Worm (Caenorhabditis elegans): ENCODE measurements around the gene C17C3.15.

Gene C17C3.15

DNA sequence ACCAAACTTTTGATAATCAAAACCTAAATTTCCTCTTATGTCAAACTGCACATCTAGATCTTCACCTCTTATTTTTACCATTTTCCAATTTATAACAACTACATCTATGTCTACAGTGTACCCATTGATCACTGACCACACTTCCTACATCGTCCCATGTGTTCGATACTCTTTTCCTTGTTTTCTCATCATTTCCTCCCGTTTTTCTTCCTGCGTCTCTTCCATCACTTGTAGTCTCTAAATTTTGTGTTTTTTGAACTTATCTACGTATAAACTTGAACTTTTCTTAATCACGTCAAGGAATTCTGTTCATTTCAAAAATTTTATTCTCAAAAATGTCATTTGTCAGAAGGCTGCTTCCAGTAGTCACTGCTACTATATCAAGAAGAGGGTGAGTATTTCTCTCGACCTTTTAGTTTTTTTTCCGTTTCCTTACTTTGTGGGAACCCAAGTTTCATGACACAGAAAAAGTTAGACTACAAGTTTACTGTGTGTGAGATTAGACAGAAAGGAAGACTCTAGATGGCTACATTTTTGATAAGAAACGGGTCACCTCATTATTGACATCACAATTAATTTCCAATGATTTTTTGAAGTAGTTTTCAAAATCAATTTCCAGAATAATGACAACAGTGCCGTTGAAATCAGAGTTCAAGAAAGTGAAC lies 1.8 kb downstream of the C17C3.15 start:
- TF ChIP-seq mab-5 (tag; optimal IDR thresholded peaks at IDR 0.05) (no peak), unc-62 (GFP tag; optimal IDR thresholded peaks at IDR 0.05) (no peak), zip-8 (tag; optimal IDR thresholded peaks at IDR 0.05) (no peak), bed-3 (GFP tag; optimal IDR thresholded peaks at IDR 0.05) (no peak), sptf-1 (tag; optimal IDR thresholded peaks at IDR 0.05) (no peak), M03D4.4 (tag; optimal IDR thresholded peaks at IDR 0.05) (no peak), flh-1 (GFP tag; optimal IDR thresholded peaks at IDR 0.05) (no peak), lsy-2 (tag; optimal IDR thresholded peaks at IDR 0.05) (no peak), sem-2 (GFP tag; optimal IDR thresholded peaks at IDR 0.05) (no peak), blmp-1 (tag; optimal IDR thresholded peaks at IDR 0.05) (no peak), nhr-2 (tag; optimal IDR thresholded peaks at IDR 0.05) (no peak), drap-1 (GFP tag; optimal IDR thresholded peaks at IDR 0.05) (no peak), ham-2 (GFP tag; optimal IDR thresholded peaks at IDR 0.05) (no peak), nhr-76 (tag; optimal IDR thresholded peaks at IDR 0.05) (no peak), unc-120 (tag; optimal IDR thresholded peaks at IDR 0.05; ENCODE audit: poor library complexity, severe bottlenecking) (no peak), ceh-83 (GFP tag; optimal IDR thresholded peaks at IDR 0.05) (no peak), tbx-8 (GFP tag; optimal IDR thresholded peaks at IDR 0.05) (no peak)

- TF ChIP-seq zip-8 (tag; optimal IDR thresholded peaks at IDR 0.05) (no peak), elt-1 (tag; optimal IDR thresholded peaks at IDR 0.05; ENCODE audit: borderline replicate concordance, insufficient read depth) (no peak), lin-32 (GFP tag; optimal IDR thresholded peaks at IDR 0.05) (no peak), nhr-12 (tag; optimal IDR thresholded peaks at IDR 0.05) (no peak), ceh-39 (tag; optimal IDR thresholded peaks at IDR 0.05) (no peak), tbx-8 (GFP tag; optimal IDR thresholded peaks at IDR 0.05) (no peak), ceh-43 (GFP tag; optimal IDR thresholded peaks at IDR 0.05) (no peak), unc-62 (GFP tag; optimal IDR thresholded peaks at IDR 0.05) (no peak), M03D4.4 (tag; optimal IDR thresholded peaks at IDR 0.05) (no peak), mls-2 (tag; optimal IDR thresholded peaks at IDR 0.05) (no peak), unc-120 (tag; optimal IDR thresholded peaks at IDR 0.05; ENCODE audit: poor library complexity, severe bottlenecking) (no peak), mab-5 (tag; optimal IDR thresholded peaks at IDR 0.05) (no peak), unc-39 (tag; optimal IDR thresholded peaks at IDR 0.05) (no peak), flh-1 (GFP tag; optimal IDR thresholded peaks at IDR 0.05) (no peak), nhr-76 (tag; optimal IDR thresholded peaks at IDR 0.05) (no peak)
Measured at ce11 chrII:5574925-5575324, 4.5 kb downstream of the C17C3.15 start.

ce11 chrII:5577060-5577459 lies 6.6 kb downstream of the C17C3.15 start:
- TF ChIP-seq M03D4.4 (tag; optimal IDR thresholded peaks at IDR 0.05) (peak; percentile 70), sptf-1 (tag; optimal IDR thresholded peaks at IDR 0.05) (peak; percentile 68), tbx-8 (GFP tag; optimal IDR thresholded peaks at IDR 0.05) (no peak), unc-39 (tag; optimal IDR thresholded peaks at IDR 0.05) (no peak), ham-2 (GFP tag; optimal IDR thresholded peaks at IDR 0.05) (peak; percentile 50), ceh-83 (GFP tag; optimal IDR thresholded peaks at IDR 0.05) (peak; percentile 75), unc-120 (tag; optimal IDR thresholded peaks at IDR 0.05; ENCODE audit: poor library complexity, severe bottlenecking) (peak; percentile 24), snpc-4 (tag; optimal IDR thresholded peaks at IDR 0.05) (no peak), cnd-1 (tag; optimal IDR thresholded peaks at IDR 0.05) (peak; percentile 48), mep-1 (tag; optimal IDR thresholded peaks at IDR 0.05) (no peak), lin-32 (GFP tag; optimal IDR thresholded peaks at IDR 0.05) (peak; percentile 28), blmp-1 (tag; optimal IDR thresholded peaks at IDR 0.05) (no peak), sem-2 (GFP tag; optimal IDR thresholded peaks at IDR 0.05) (peak; percentile 21), drap-1 (GFP tag; optimal IDR thresholded peaks at IDR 0.05) (peak; percentile 58), hlh-1 (tag; optimal IDR thresholded peaks at IDR 0.05) (no peak), flh-1 (GFP tag; optimal IDR thresholded peaks at IDR 0.05) (peak; percentile 19)

DNA sequence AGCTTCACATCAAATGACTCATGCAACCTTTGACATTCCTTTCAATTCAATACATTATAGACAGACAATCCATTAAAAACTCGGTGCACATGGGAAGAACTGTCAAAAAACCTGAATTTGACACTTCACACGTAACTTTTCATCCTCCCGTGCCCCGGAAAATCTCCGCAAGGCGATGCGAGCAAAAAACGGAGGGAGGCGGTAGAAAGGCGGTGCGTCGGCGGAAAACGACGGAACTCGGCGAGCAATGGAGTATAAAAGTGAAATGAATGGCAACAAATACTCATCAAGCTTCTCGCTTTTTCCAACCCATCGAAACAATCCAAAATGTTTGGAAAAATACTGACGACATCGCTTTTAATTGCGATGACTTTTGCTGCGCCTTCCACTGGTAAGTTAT lies 7.6 kb downstream of the C17C3.15 start, which contains the start of gene T25E4.1:
T25E4.1 (plus strand) TSS at position 301 of the 400 bp plus-strand sequence.
- TF ChIP-seq mep-1 (tag; optimal IDR thresholded peaks at IDR 0.05) (no peak), elt-1 (tag; optimal IDR thresholded peaks at IDR 0.05; ENCODE audit: borderline replicate concordance, insufficient read depth) (no peak), ceh-83 (GFP tag; optimal IDR thresholded peaks at IDR 0.05) (no peak), bed-3 (GFP tag; optimal IDR thresholded peaks at IDR 0.05) (no peak)

- TF ChIP-seq lin-13 (tag; optimal IDR thresholded peaks at IDR 0.05), result no peak
- TF ChIP-seq mab-5 (tag; optimal IDR thresholded peaks at IDR 0.05), result no peak
- TF ChIP-seq ceh-83 (GFP tag; optimal IDR thresholded peaks at IDR 0.05), result no peak
- no peak for TF ChIP-seq snpc-4 (tag; optimal IDR thresholded peaks at IDR 0.05)
- TF ChIP-seq ceh-43 (GFP tag; optimal IDR thresholded peaks at IDR 0.05), result no peak
- TF ChIP-seq sptf-1 (tag; optimal IDR thresholded peaks at IDR 0.05), result no peak
- no peak for TF ChIP-seq mep-1 (tag; optimal IDR thresholded peaks at IDR 0.05)
- no peak for TF ChIP-seq ztf-11 (tag; optimal IDR thresholded peaks at IDR 0.05)
- no peak for TF ChIP-seq lsy-2 (tag; optimal IDR thresholded peaks at IDR 0.05)
- TF ChIP-seq drap-1 (GFP tag; optimal IDR thresholded peaks at IDR 0.05), result no peak
- no peak for TF ChIP-seq ceh-39 (tag; optimal IDR thresholded peaks at IDR 0.05)
- no peak for TF ChIP-seq mls-2 (tag; optimal IDR thresholded peaks at IDR 0.05)
- TF ChIP-seq pha-4 (tag; optimal IDR thresholded peaks at IDR 0.05), result no peak
- TF ChIP-seq unc-120 (tag; optimal IDR thresholded peaks at IDR 0.05; ENCODE audit: poor library complexity, severe bottlenecking), result no peak
- TF ChIP-seq elt-3 (tag; optimal IDR thresholded peaks at IDR 0.05), result no peak
Measured at ce11 chrII:5578714-5579113, 8.3 kb downstream of the C17C3.15 start.
